Worm (Caenorhabditis elegans) whole organism, L2 larva: ENCODE measurements around the gene Y46G5A.23.

Source experiments
- C34F6.9 ChIP-seq: fragments of 150-350 bp; optimal IDR thresholded peaks from 2 replicates; lab custom pipeline; 2014; ENCODE audit warnings: missing biosample characterization, missing genetic modification characterization
- F13H6.1 ChIP-seq: sonication (generic microtip); optimal IDR thresholded peaks from 2 replicates; lab custom pipeline; 2016; ENCODE audit warnings: missing genetic modification characterization, missing compliant biosample characterization
- Y55F3AM.14 ChIP-seq: fragments of 200-800 bp; sonication (Bioruptor generic); optimal IDR thresholded peaks from 2 replicates; lab custom pipeline; 2018; ENCODE audit warnings: mild to moderate bottlenecking, missing genetic modification characterization, missing compliant biosample characterization
- ZK546.5 ChIP-seq: sonication (generic microtip); optimal IDR thresholded peaks from 2 replicates; lab custom pipeline; 2017; ENCODE audit warnings: missing biosample characterization, missing genetic modification characterization
- alr-1 ChIP-seq: fragments of 150-350 bp; optimal IDR thresholded peaks from 2 replicates; lab custom pipeline; 2014; ENCODE audit warnings: missing biosample characterization, missing genetic modification characterization
- aly-2 ChIP-seq: fragments of 150-350 bp; optimal IDR thresholded peaks from 2 replicates; lab custom pipeline; 2014; ENCODE audit warnings: missing biosample characterization, missing genetic modification characterization
- ama-1 ChIP-seq: fragments of 150-350 bp; optimal IDR thresholded peaks from 2 replicates; lab custom pipeline; 2018; ENCODE audit warnings: inconsistent platforms
- blmp-1 ChIP-seq: sonication (generic microtip); optimal IDR thresholded peaks from 2 replicates; lab custom pipeline; 2017; ENCODE audit warnings: missing genetic modification characterization, mild to moderate bottlenecking, missing compliant biosample characterization, antibody characterized with exemption, moderate library complexity; ENCODE audit not compliant: insufficient read depth
- ceh-16 ChIP-seq: fragments of 150-350 bp; optimal IDR thresholded peaks from 2 replicates; lab custom pipeline; 2014; ENCODE audit warnings: missing biosample characterization, missing genetic modification characterization
- dmd-4 ChIP-seq: sonication (generic microtip); optimal IDR thresholded peaks from 2 replicates; lab custom pipeline; 2017; ENCODE audit warnings: missing biosample characterization, missing genetic modification characterization
- egl-27 ChIP-seq: sonication (generic microtip); optimal IDR thresholded peaks from 3 replicates; lab custom pipeline; 2017; ENCODE audit warnings: missing biosample characterization, missing genetic modification reagents, missing genetic modification characterization
- elt-1 ChIP-seq: fragments of 150-350 bp; optimal IDR thresholded peaks from 2 replicates; lab custom pipeline; 2014; ENCODE audit warnings: missing biosample characterization, missing genetic modification characterization
- elt-3 ChIP-seq: sonication (generic microtip); optimal IDR thresholded peaks from 2 replicates; lab custom pipeline; 2017; ENCODE audit warnings: missing biosample characterization, missing genetic modification characterization
- fos-1 ChIP-seq: fragments of 150-350 bp; optimal IDR thresholded peaks from 2 replicates; lab custom pipeline; 2014; ENCODE audit warnings: missing biosample characterization, missing genetic modification characterization
- gmeb-1 ChIP-seq: fragments of 150-350 bp; optimal IDR thresholded peaks from 2 replicates; lab custom pipeline; 2014; ENCODE audit warnings: missing biosample characterization, missing genetic modification characterization
- lin-11 ChIP-seq: fragments of 150-350 bp; sonication (generic microtip); optimal IDR thresholded peaks from 2 replicates; lab custom pipeline; 2014; ENCODE audit warnings: missing biosample characterization, missing genetic modification characterization, inconsistent platforms, mixed read lengths
- lin-13 ChIP-seq: fragments of 150-350 bp; optimal IDR thresholded peaks from 2 replicates; lab custom pipeline; 2014; ENCODE audit warnings: missing biosample characterization, missing genetic modification reagents, missing genetic modification characterization
- lin-39 ChIP-seq: fragments of 150-350 bp; optimal IDR thresholded peaks from 2 replicates; lab custom pipeline; 2014; ENCODE audit warnings: missing biosample characterization, missing genetic modification reagents, missing genetic modification characterization
- lsy-2 ChIP-seq, 2 experiments: fragments of 150-350 bp in 1 of 2; sonication (generic microtip) in 1 of 2; optimal IDR thresholded peaks; 2 replicates each; lab custom pipeline; 2014 to 2017; ENCODE audit warnings: missing biosample characterization in 2 of 2, missing genetic modification characterization in 2 of 2
- mab-5 ChIP-seq: fragments of 150-350 bp; optimal IDR thresholded peaks from 2 replicates; lab custom pipeline; 2014; ENCODE audit warnings: missing biosample characterization, missing genetic modification characterization
- mbf-1 ChIP-seq: sonication (generic microtip); optimal IDR thresholded peaks from 2 replicates; lab custom pipeline; 2017; ENCODE audit warnings: missing biosample characterization, missing genetic modification characterization
- nhr-10 ChIP-seq: sonication (generic microtip); optimal IDR thresholded peaks from 2 replicates; lab custom pipeline; 2017; ENCODE audit warnings: missing biosample characterization, missing genetic modification characterization
- nhr-11 ChIP-seq: fragments of 150-350 bp; optimal IDR thresholded peaks from 2 replicates; lab custom pipeline; 2014; ENCODE audit warnings: missing biosample characterization, missing genetic modification characterization
- nhr-12 ChIP-seq: fragments of 150-350 bp; optimal IDR thresholded peaks from 2 replicates; lab custom pipeline; 2014; ENCODE audit warnings: missing biosample characterization, missing genetic modification characterization
- nhr-21 ChIP-seq: fragments of 150-350 bp; optimal IDR thresholded peaks from 2 replicates; lab custom pipeline; 2014; ENCODE audit warnings: missing biosample characterization, missing genetic modification characterization
- nhr-23 ChIP-seq: fragments of 150-350 bp; optimal IDR thresholded peaks from 2 replicates; lab custom pipeline; 2014; ENCODE audit warnings: missing biosample characterization, missing genetic modification reagents, missing genetic modification characterization
- nhr-25 ChIP-seq: fragments of 150-350 bp; sonication (generic microtip); optimal IDR thresholded peaks from 3 replicates; lab custom pipeline; 2014; ENCODE audit warnings: missing biosample characterization, missing genetic modification characterization
- nhr-6 ChIP-seq: fragments of 150-350 bp; optimal IDR thresholded peaks from 2 replicates; lab custom pipeline; 2014; ENCODE audit warnings: missing biosample characterization, missing genetic modification characterization
- nhr-77 ChIP-seq: fragments of 150-350 bp; optimal IDR thresholded peaks from 2 replicates; lab custom pipeline; 2014; ENCODE audit warnings: missing biosample characterization, missing genetic modification characterization
- peb-1 ChIP-seq: fragments of 150-350 bp; optimal IDR thresholded peaks from 2 replicates; lab custom pipeline; 2014; ENCODE audit warnings: missing biosample characterization, missing genetic modification characterization
- sem-4 ChIP-seq: fragments of 150-350 bp; optimal IDR thresholded peaks from 2 replicates; lab custom pipeline; 2014; ENCODE audit warnings: missing biosample characterization, missing genetic modification reagents, missing genetic modification characterization
- skn-1 ChIP-seq: sonication (generic microtip); optimal IDR thresholded peaks from 2 replicates; lab custom pipeline; 2017; ENCODE audit warnings: missing biosample characterization, missing genetic modification characterization
- sma-3 ChIP-seq: sonication (generic microtip); optimal IDR thresholded peaks from 2 replicates; lab custom pipeline; 2016; ENCODE audit warnings: missing genetic modification reagents, missing genetic modification characterization, missing compliant biosample characterization
- unc-39 ChIP-seq: fragments of 150-350 bp; optimal IDR thresholded peaks from 2 replicates; lab custom pipeline; 2014; ENCODE audit warnings: missing biosample characterization, missing genetic modification characterization
- unc-55 ChIP-seq: fragments of 150-350 bp; sonication (generic microtip); optimal IDR thresholded peaks from 3 replicates; lab custom pipeline; 2014; ENCODE audit warnings: missing biosample characterization, missing genetic modification reagents, missing genetic modification characterization
- unc-62 ChIP-seq: fragments of 150-350 bp; optimal IDR thresholded peaks from 2 replicates; lab custom pipeline; 2014; ENCODE audit warnings: missing biosample characterization, missing genetic modification reagents, missing genetic modification characterization
- zag-1 ChIP-seq: fragments of 150-350 bp; optimal IDR thresholded peaks from 2 replicates; lab custom pipeline; 2014; ENCODE audit warnings: missing biosample characterization, missing genetic modification characterization
- ztf-1 ChIP-seq: fragments of 200-800 bp; sonication (Bioruptor generic); conservative IDR thresholded peaks from 2 replicates; pipeline ENCODE4 v1.3.6; 2022; ENCODE audit warnings: missing genetic modification characterization, missing compliant biosample characterization
- ztf-11 ChIP-seq: sonication (generic microtip); optimal IDR thresholded peaks from 2 replicates; lab custom pipeline; 2017; ENCODE audit warnings: missing biosample characterization, missing genetic modification characterization
- ztf-4 ChIP-seq: fragments of 150-350 bp; optimal IDR thresholded peaks from 2 replicates; lab custom pipeline; 2014; ENCODE audit warnings: missing biosample characterization, missing genetic modification characterization

Y46G5A.23 gene

ce11 chrII:12855900-12856299 lies 27.1 kb upstream of the Y46G5A.23 start, which contains the start of gene Y46G5A.29:
Gene Y46G5A.29, plus strand, starts transcription at chrII:12856200.
- TF ChIP-seq lin-11 (tag; lab: Kevin White, UChicago) = no peak
- no peak for TF ChIP-seq lin-13 (GFP tag; lab: Kevin White, UChicago)
- TF ChIP-seq nhr-25 = no peak
- no peak for TF ChIP-seq peb-1 (tag; lab: Kevin White, UChicago)
- no peak for TF ChIP-seq Y55F3AM.14
- TF ChIP-seq nhr-23 (tag; lab: Kevin White, UChicago) = no peak
- no peak for TF ChIP-seq nhr-12 (tag; lab: Kevin White, UChicago)
- TF ChIP-seq gmeb-1 (tag; lab: Kevin White, UChicago) = no peak
- no peak for TF ChIP-seq mbf-1 (tag; lab: Kevin White, UChicago)
- TF ChIP-seq sem-4 (tag; lab: Kevin White, UChicago) = no peak
- no peak for TF ChIP-seq lsy-2 (tag; optimal IDR thresholded peaks at IDR 0.05; lab: Kevin White, UChicago)
- TF ChIP-seq unc-55 (GFP tag; lab: Kevin White, UChicago) = no peak
- no peak for TF ChIP-seq alr-1 (tag; lab: Kevin White, UChicago)
- no peak for TF ChIP-seq F13H6.1 (tag; lab: Kevin White, UChicago)
- TF ChIP-seq ztf-11 (tag; lab: Kevin White, UChicago) = no peak
- no peak for TF ChIP-seq unc-62
- TF ChIP-seq skn-1 (tag; lab: Kevin White, UChicago) = no peak
- no peak for TF ChIP-seq elt-3 (tag; lab: Kevin White, UChicago)
- TF ChIP-seq zag-1 (tag; lab: Kevin White, UChicago) = no peak

ce11 chrII:12850129-12850528 lies 21.4 kb upstream of the Y46G5A.23 start, which contains the start of gene Y46G5A.28:
Gene Y46G5A.28, plus strand, starts transcription at chrII:12850429.
- TF ChIP-seq sem-4 (tag; lab: Kevin White, UChicago) (no peak), ztf-1 (no peak), lin-11 (tag; lab: Kevin White, UChicago) (no peak), C34F6.9 (tag; lab: Kevin White, UChicago) (no peak), nhr-23 (tag; lab: Kevin White, UChicago) (no peak), nhr-77 (tag; lab: Kevin White, UChicago) (no peak), gmeb-1 (tag; lab: Kevin White, UChicago) (no peak), alr-1 (tag; lab: Kevin White, UChicago) (no peak), egl-27 (no peak), nhr-6 (tag; lab: Kevin White, UChicago) (no peak), dmd-4 (tag; lab: Kevin White, UChicago) (no peak), ZK546.5 (tag; lab: Kevin White, UChicago) (no peak)
- TF ChIP-seq, all 48 proteins: peak for 0

- TF ChIP-seq elt-1 (tag; lab: Kevin White, UChicago) (no peak), sma-3 (no peak), ceh-16 (tag; lab: Kevin White, UChicago) (no peak), Y55F3AM.14 (no peak), F13H6.1 (tag; lab: Kevin White, UChicago) (no peak), lin-39 (tag; lab: Kevin White, UChicago) (no peak), nhr-21 (tag; lab: Kevin White, UChicago) (no peak), zag-1 (tag; lab: Kevin White, UChicago) (no peak), ztf-1 (no peak), aly-2 (tag; lab: Kevin White, UChicago) (no peak), blmp-1 (tag; lab: Kevin White, UChicago) (no peak), ama-1 (no peak), nhr-10 (tag; lab: Kevin White, UChicago) (no peak)
Observed at ce11 chrII:12847736-12848135, 19.0 kb upstream of the Y46G5A.23 start, which contains the start of gene pes-10. Gene pes-10, minus strand, starts transcription at chrII:12847836.

ce11 chrII:12840057-12840456 lies 11.3 kb upstream of the Y46G5A.23 start, which contains the start of gene lgc-35:
Gene lgc-35, minus strand, starts transcription at chrII:12840157.
- TF ChIP-seq mab-5 (tag; lab: Kevin White, UChicago) = no peak
- TF ChIP-seq fos-1 (tag; lab: Kevin White, UChicago) = no peak
- no peak for TF ChIP-seq aly-2 (tag; lab: Kevin White, UChicago)
- TF ChIP-seq lsy-2 (tag; optimal IDR thresholded peaks at IDR 0.05; lab: Kevin White, UChicago) = no peak
- TF ChIP-seq nhr-12 (tag; lab: Kevin White, UChicago) = no peak
- TF ChIP-seq sem-4 (tag; lab: Kevin White, UChicago) = no peak
- no peak for TF ChIP-seq Y55F3AM.14
- TF ChIP-seq sma-3 = no peak
- no peak for TF ChIP-seq unc-39 (tag; lab: Kevin White, UChicago)
- no peak for TF ChIP-seq mbf-1 (tag; lab: Kevin White, UChicago)
- no peak for TF ChIP-seq nhr-21 (tag; lab: Kevin White, UChicago)
- TF ChIP-seq nhr-11 (tag; lab: Kevin White, UChicago) = no peak
- TF ChIP-seq nhr-6 (tag; lab: Kevin White, UChicago) = no peak
- no peak for TF ChIP-seq lin-39 (tag; lab: Kevin White, UChicago)
- TF ChIP-seq ztf-4 = no peak
- TF ChIP-seq dmd-4 (tag; lab: Kevin White, UChicago) = no peak
